Fruit fly (Drosophila melanogaster): ENCODE results near the gene CG5500.

CG5500 gene

dm6 chr3R:26892764-26893163 is 16.3 kb downstream of the CG5500 start (continued):
- TF ChIP-seq CG11902 (GFP tag; optimal IDR thresholded peaks at IDR 0.05) (no peak), acj6 (GFP tag; optimal IDR thresholded peaks at IDR 0.05) (peak; percentile 53), Hr38 (GFP tag; optimal IDR thresholded peaks at IDR 0.05) (no peak), Eip75B (GFP tag; optimal IDR thresholded peaks at IDR 0.05) (peak; percentile 53), dac (GFP tag; optimal IDR thresholded peaks at IDR 0.05) (no peak), CG8632 (GFP tag; optimal IDR thresholded peaks at IDR 0.05) (peak; percentile 51), CG34406 (GFP tag; optimal IDR thresholded peaks at IDR 0.05) (peak; percentile 56), CG6854 (GFP tag; optimal IDR thresholded peaks at IDR 0.05) (peak; percentile 9), CG6163 (GFP tag; IDR thresholded peaks at IDR 0.05) (peak; percentile 61; the same call in 2 of the 3 replicates), CG31627 (GFP tag; optimal IDR thresholded peaks at IDR 0.05) (peak; percentile 70), Hr39 (GFP tag; optimal IDR thresholded peaks at IDR 0.05) (peak; percentile 74), spab (GFP tag; optimal IDR thresholded peaks at IDR 0.05) (no peak), CG32006 (GFP tag; optimal IDR thresholded peaks at IDR 0.05) (peak; percentile 64), CG6808 (GFP tag; optimal IDR thresholded peaks at IDR 0.05) (no peak), esn (GFP tag; optimal IDR thresholded peaks at IDR 0.05) (peak; percentile 63)

DNA sequence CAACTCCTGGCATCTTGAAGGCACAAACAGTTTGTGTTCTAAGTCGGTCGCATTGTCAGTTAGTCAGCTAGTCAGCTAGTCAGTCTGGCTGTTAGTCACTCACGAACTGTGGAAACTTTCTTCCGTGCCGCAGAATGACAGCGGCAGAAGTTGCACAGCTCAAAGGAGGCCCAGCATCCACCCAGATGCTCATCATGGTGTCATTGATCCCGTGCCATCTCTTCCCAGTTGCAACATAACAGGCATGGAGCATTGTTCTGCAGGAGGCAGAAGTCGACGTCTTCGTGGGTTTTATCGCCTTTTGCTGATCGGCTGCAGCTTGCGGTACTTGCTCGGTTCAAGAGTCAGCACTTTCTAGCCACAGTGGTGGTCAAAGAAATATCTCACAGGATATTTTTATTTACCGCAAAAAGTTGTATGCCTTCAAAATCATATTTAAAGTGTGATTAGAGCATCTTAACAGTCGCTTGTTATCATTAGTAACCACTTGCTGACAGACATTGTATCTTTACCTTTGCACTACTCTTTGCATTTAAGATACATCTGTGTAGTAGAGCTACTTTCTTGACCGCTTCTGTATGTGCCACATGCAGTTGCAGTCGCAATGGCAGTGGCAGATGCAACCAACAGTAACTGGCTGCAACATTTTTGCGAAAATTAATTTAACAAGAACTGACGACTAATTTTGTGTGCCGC is 17.3 kb downstream of the CG5500 start:
- TF ChIP-seq cyc (GFP tag; optimal IDR thresholded peaks at IDR 0.05) (peak; percentile 40), fd59A (GFP tag; optimal IDR thresholded peaks at IDR 0.05) (no peak), esn (GFP tag; optimal IDR thresholded peaks at IDR 0.05) (peak; percentile 68), CG9139 (GFP tag; optimal IDR thresholded peaks at IDR 0.05) (no peak), CG3032 (tag; optimal IDR thresholded peaks at IDR 0.05) (no peak), CG6792 (GFP tag; optimal IDR thresholded peaks at IDR 0.05) (peak; percentile 38), dac (GFP tag; optimal IDR thresholded peaks at IDR 0.05) (peak; percentile 3), Sox102F (GFP tag; optimal IDR thresholded peaks at IDR 0.05) (peak; percentile 51), CG11762 (GFP tag; optimal IDR thresholded peaks at IDR 0.05; ENCODE audit: insufficient read depth) (peak; percentile 4), CG8319 (GFP tag; optimal IDR thresholded peaks at IDR 0.05) (no peak), CG10669 (GFP tag; optimal IDR thresholded peaks at IDR 0.05) (peak; percentile 11), Blimp-1 (GFP tag; optimal IDR thresholded peaks at IDR 0.05) (no peak), Ets96B (tag; optimal IDR thresholded peaks at IDR 0.05) (peak; percentile 42), salr (GFP tag; optimal IDR thresholded peaks at IDR 0.05) (peak in 1 of 2 experiments; percentile 31), CG34406 (GFP tag; optimal IDR thresholded peaks at IDR 0.05) (peak; percentile 20), Met (GFP tag; optimal IDR thresholded peaks at IDR 0.05) (peak; percentile 64), CG7368 (GFP tag; optimal IDR thresholded peaks at IDR 0.05) (peak; percentile 17), Smox (GFP tag; optimal IDR thresholded peaks at IDR 0.05) (peak; percentile 55), CG3919 (GFP tag; optimal IDR thresholded peaks at IDR 0.05) (peak; percentile 61), Eip78C (GFP tag) (peak; percentile 81), Sox15 (GFP tag; optimal IDR thresholded peaks at IDR 0.05) (peak; percentile 31), fkh (GFP tag; optimal IDR thresholded peaks at IDR 0.05) (no peak), fd85E (GFP tag; optimal IDR thresholded peaks at IDR 0.05) (no peak), Eip75B (GFP tag; optimal IDR thresholded peaks at IDR 0.05) (peak; percentile 45), CG32006 (GFP tag; optimal IDR thresholded peaks at IDR 0.05) (peak; percentile 70), Gug (GFP tag; IDR thresholded peaks at IDR 0.05) (peak; percentile 31; the same call in 1 of the 2 replicates), lz (GFP tag; optimal IDR thresholded peaks at IDR 0.05) (peak; percentile 56), ss (GFP tag; optimal IDR thresholded peaks at IDR 0.05) (peak in 1 of 2 experiments; percentile 11), CG11294 (GFP tag; IDR thresholded peaks at IDR 0.05) (no peak), topi (GFP tag; optimal IDR thresholded peaks at IDR 0.05) (peak; percentile 52), Hr39 (GFP tag; optimal IDR thresholded peaks at IDR 0.05) (peak; percentile 54), CG6808 (GFP tag; optimal IDR thresholded peaks at IDR 0.05) (no peak), CG10631 (GFP tag; optimal IDR thresholded peaks at IDR 0.05) (peak; percentile 49), Ets21C (GFP tag; optimal IDR thresholded peaks at IDR 0.05) (peak; percentile 28), CG8119 (GFP tag; IDR thresholded peaks at IDR 0.05) (peak; percentile 67), Eip93F (GFP tag; optimal IDR thresholded peaks at IDR 0.05) (no peak), CG1621 (tag; optimal IDR thresholded peaks at IDR 0.05) (peak; percentile 14), Lpt (GFP tag; optimal IDR thresholded peaks at IDR 0.05) (peak; percentile 1), CG16779 (tag; optimal IDR thresholded peaks at IDR 0.05) (no peak), acj6 (GFP tag; optimal IDR thresholded peaks at IDR 0.05) (peak; percentile 55), CG6163 (GFP tag; IDR thresholded peaks at IDR 0.05) (peak; percentile 54; the same call in 1 of the 3 replicates)
